Worm (Caenorhabditis elegans): ENCODE data around the gene cept-2.

cept-2 gene

ce11 chrV:14361973-14362372 lies 14.4 kb downstream of the cept-2 start:
- TF ChIP-seq hmg-4 (GFP tag; optimal IDR thresholded peaks at IDR 0.05) (no peak), hmbx-1 (tag; optimal IDR thresholded peaks at IDR 0.05) (no peak), aly-1 (tag; optimal IDR thresholded peaks at IDR 0.05) (no peak), sea-1 (GFP tag; conservative IDR thresholded peaks at IDR 0.05) (no peak), tbx-11 (GFP tag; IDR thresholded peaks at IDR 0.05) (no peak), hnd-1 (tag; optimal IDR thresholded peaks at IDR 0.05) (no peak), ets-7 (tag; optimal IDR thresholded peaks at IDR 0.05) (no peak), tbx-37 (GFP tag; conservative IDR thresholded peaks at IDR 0.05) (no peak), B0310.2 (tag; optimal IDR thresholded peaks at IDR 0.05) (no peak), ceh-36 (tag; optimal IDR thresholded peaks at IDR 0.05) (no peak), ceh-13 (GFP tag; optimal IDR thresholded peaks at IDR 0.05) (no peak), scrt-1 (GFP tag; IDR thresholded peaks at IDR 0.05) (no peak), ama-1 (optimal IDR thresholded peaks at IDR 0.05) (no peak), pes-1 (GFP tag; IDR thresholded peaks at IDR 0.05) (no peak), F13C5.2 (tag; optimal IDR thresholded peaks at IDR 0.05) (no peak), tra-4 (tag; optimal IDR thresholded peaks at IDR 0.05) (no peak), flt-1 (GFP tag; IDR thresholded peaks at IDR 0.05) (no peak)

ce11 chrV:14364586-14365248 lies 17.2 kb downstream of the cept-2 start:
- TF ChIP-seq F13C5.2 (tag; optimal IDR thresholded peaks at IDR 0.05) (no peak), ceh-13 (GFP tag; optimal IDR thresholded peaks at IDR 0.05) (no peak), hmbx-1 (tag; optimal IDR thresholded peaks at IDR 0.05) (no peak), ama-1 (optimal IDR thresholded peaks at IDR 0.05) (no peak), B0310.2 (tag; optimal IDR thresholded peaks at IDR 0.05) (no peak), ceh-36 (tag; optimal IDR thresholded peaks at IDR 0.05) (no peak)

DNA sequence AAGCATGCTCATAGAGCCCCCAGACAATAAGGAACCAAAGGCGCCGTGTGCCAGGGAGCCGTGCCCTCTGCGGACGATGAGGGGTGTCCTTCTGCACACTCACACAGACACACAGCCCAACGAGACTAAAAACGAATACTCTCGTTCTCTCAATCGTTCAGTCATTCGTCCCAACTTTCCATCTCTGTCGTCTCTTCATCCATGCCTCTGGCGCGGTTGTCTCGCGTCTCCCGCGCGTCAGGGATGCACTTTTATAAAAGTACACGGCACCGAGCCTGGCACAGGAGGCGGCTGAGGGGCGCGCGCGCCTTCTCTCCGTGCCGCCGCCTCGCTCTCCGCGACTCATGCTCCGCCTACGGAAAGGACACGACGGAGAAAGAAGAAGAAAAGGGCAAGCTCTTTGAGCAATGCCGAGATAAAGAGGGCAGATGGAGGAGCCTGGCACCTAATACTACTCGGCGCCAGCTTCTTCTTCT lies 19.0 kb downstream of the cept-2 start:
- no peak for TF ChIP-seq ceh-36 (tag; optimal IDR thresholded peaks at IDR 0.05)
- peak; percentile 16 for TF ChIP-seq aly-1 (tag; optimal IDR thresholded peaks at IDR 0.05)

- no peak for TF ChIP-seq scrt-1 (GFP tag; IDR thresholded peaks at IDR 0.05)
- TF ChIP-seq ceh-36 (tag; optimal IDR thresholded peaks at IDR 0.05) = no peak
- no peak for TF ChIP-seq F13C5.2 (tag; optimal IDR thresholded peaks at IDR 0.05)
- TF ChIP-seq ama-1 (optimal IDR thresholded peaks at IDR 0.05) = no peak
- TF ChIP-seq aly-1 (tag; optimal IDR thresholded peaks at IDR 0.05) = no peak
- no peak for TF ChIP-seq tbx-37 (GFP tag; conservative IDR thresholded peaks at IDR 0.05)
- no peak for TF ChIP-seq hnd-1 (tag; optimal IDR thresholded peaks at IDR 0.05)
- no peak for TF ChIP-seq ets-7 (tag; optimal IDR thresholded peaks at IDR 0.05)
- TF ChIP-seq B0310.2 (tag; optimal IDR thresholded peaks at IDR 0.05) = no peak
- TF ChIP-seq hmbx-1 (tag; optimal IDR thresholded peaks at IDR 0.05) = no peak
- no peak for TF ChIP-seq pes-1 (GFP tag; IDR thresholded peaks at IDR 0.05)
Measured at ce11 chrV:14368272-14369052, 20.9 kb downstream of the cept-2 start.

- TF ChIP-seq F13C5.2 (tag; optimal IDR thresholded peaks at IDR 0.05) (no peak), aly-1 (tag; optimal IDR thresholded peaks at IDR 0.05) (no peak), hnd-1 (tag; optimal IDR thresholded peaks at IDR 0.05) (no peak), ama-1 (optimal IDR thresholded peaks at IDR 0.05) (no peak), B0310.2 (tag; optimal IDR thresholded peaks at IDR 0.05) (no peak), hmg-4 (GFP tag; optimal IDR thresholded peaks at IDR 0.05) (no peak), pes-1 (GFP tag; IDR thresholded peaks at IDR 0.05) (no peak), tra-4 (tag; optimal IDR thresholded peaks at IDR 0.05) (no peak), flt-1 (GFP tag; IDR thresholded peaks at IDR 0.05) (no peak), tbx-11 (GFP tag; IDR thresholded peaks at IDR 0.05) (no peak), ceh-13 (GFP tag; optimal IDR thresholded peaks at IDR 0.05) (no peak), tbx-37 (GFP tag; conservative IDR thresholded peaks at IDR 0.05) (no peak)
Measured at ce11 chrV:14369412-14369811, 21.8 kb downstream of the cept-2 start.

DNA sequence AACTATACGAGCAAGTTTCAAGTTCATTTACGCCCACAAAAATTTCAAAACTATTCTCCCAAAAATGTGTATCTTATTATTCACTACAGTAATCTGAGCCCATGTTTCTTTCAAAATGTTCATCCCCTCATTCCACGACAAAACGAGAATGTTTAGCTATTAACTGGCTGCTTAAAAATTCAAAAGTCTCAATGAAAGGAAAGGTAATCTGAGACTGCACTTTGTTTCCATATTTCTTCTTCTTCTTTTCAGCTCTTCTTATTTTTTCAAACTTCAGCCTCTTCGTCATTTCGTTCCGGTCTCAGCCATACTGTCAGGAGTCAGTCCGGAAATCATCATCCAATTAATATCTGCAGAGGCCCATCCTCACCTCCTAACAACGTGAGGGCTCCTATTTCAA lies 25.2 kb downstream of the cept-2 start, which contains the start of gene unc-39:
Gene unc-39, plus strand, starts transcription at position 301 of the 400 bp plus-strand sequence.
- no peak for TF ChIP-seq scrt-1 (GFP tag; IDR thresholded peaks at IDR 0.05)
- TF ChIP-seq hmg-4 (GFP tag; optimal IDR thresholded peaks at IDR 0.05) = no peak
- no peak for TF ChIP-seq F13C5.2 (tag; optimal IDR thresholded peaks at IDR 0.05)
- no peak for TF ChIP-seq hnd-1 (tag; optimal IDR thresholded peaks at IDR 0.05)
- no peak for TF ChIP-seq hmbx-1 (tag; optimal IDR thresholded peaks at IDR 0.05)
- no peak for TF ChIP-seq sea-1 (GFP tag; conservative IDR thresholded peaks at IDR 0.05)
- no peak for TF ChIP-seq B0310.2 (tag; optimal IDR thresholded peaks at IDR 0.05)
- no peak for TF ChIP-seq flt-1 (GFP tag; IDR thresholded peaks at IDR 0.05)
- TF ChIP-seq tbx-37 (GFP tag; conservative IDR thresholded peaks at IDR 0.05) = no peak
- TF ChIP-seq aly-1 (tag; optimal IDR thresholded peaks at IDR 0.05) = no peak
- TF ChIP-seq ama-1 (optimal IDR thresholded peaks at IDR 0.05) = no peak
- no peak for TF ChIP-seq tra-4 (tag; optimal IDR thresholded peaks at IDR 0.05)
- no peak for TF ChIP-seq tbx-11 (GFP tag; IDR thresholded peaks at IDR 0.05)
- TF ChIP-seq ets-7 (tag; optimal IDR thresholded peaks at IDR 0.05) = no peak
- no peak for TF ChIP-seq ceh-13 (GFP tag; optimal IDR thresholded peaks at IDR 0.05)
- TF ChIP-seq ceh-36 (tag; optimal IDR thresholded peaks at IDR 0.05) = no peak

DNA sequence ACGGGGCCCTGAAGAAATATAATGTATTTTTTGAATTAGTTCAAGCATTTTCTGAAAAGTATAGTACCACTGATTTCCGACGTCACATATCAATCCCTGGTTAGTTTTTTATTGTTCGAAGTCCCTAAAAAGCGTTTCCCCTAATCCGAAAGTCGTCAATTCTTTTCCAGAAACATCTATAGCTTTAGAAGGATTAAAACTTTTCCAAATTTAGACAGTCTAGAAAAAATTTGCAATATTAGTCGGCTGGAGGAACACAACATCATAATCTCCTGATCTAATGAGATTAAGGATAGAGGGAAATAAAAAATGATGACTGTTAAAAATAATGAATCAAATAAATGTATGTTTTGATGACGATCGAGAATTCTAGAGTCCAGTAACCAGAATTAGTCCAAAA lies 30.5 kb downstream of the cept-2 start:
- no peak for TF ChIP-seq sea-1 (GFP tag; conservative IDR thresholded peaks at IDR 0.05)
- TF ChIP-seq tbx-37 (GFP tag; conservative IDR thresholded peaks at IDR 0.05) = no peak
- TF ChIP-seq hmbx-1 (tag; optimal IDR thresholded peaks at IDR 0.05) = no peak
- no peak for TF ChIP-seq pes-1 (GFP tag; IDR thresholded peaks at IDR 0.05)
- no peak for TF ChIP-seq ets-7 (tag; optimal IDR thresholded peaks at IDR 0.05)
- TF ChIP-seq tra-4 (tag; optimal IDR thresholded peaks at IDR 0.05) = no peak
- no peak for TF ChIP-seq aly-1 (tag; optimal IDR thresholded peaks at IDR 0.05)
- TF ChIP-seq tbx-11 (GFP tag; IDR thresholded peaks at IDR 0.05) = no peak
